Worm (Caenorhabditis elegans): ENCODE results near the gene rfip-1.
A peak's percentile ranks its signal among the peaks of the same experiment; 100 is the strongest.
"Not testable (repeated sequence)": the region's sequence is repeated elsewhere in the genome, so short reads cannot be mapped to it uniquely, and the experiment has no call there.

Gene rfip-1

DNA sequence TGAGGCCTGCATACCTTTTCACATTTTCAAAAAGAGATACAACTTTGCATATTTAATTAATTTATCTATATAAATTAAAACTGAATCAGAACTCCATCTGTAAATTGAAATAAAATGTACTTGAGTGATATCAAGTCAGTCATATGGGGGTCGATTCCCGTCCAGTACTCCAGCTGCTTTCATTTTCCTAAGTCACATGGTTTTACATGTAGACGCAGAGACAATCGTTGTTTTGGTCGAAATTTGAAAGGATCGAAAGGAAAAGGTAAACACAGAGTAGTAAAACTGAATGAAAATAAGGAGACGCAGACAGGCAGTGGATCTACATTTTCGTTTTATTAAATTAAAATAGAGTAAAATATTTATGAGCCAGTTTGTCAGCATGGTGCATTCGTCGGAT lies 10.2 kb upstream of the rfip-1 start:
- TF ChIP-seq ztf-1 (GFP tag; conservative IDR thresholded peaks at IDR 0.05): no peak
- TF ChIP-seq nhr-129 (tag; optimal IDR thresholded peaks at IDR 0.05): peak; percentile 80
- no peak for TF ChIP-seq mab-5 (tag; optimal IDR thresholded peaks at IDR 0.05)
- peak; percentile 46 for TF ChIP-seq C34F6.9 (tag; optimal IDR thresholded peaks at IDR 0.05)
- no peak for TF ChIP-seq R02D3.7 (tag; optimal IDR thresholded peaks at IDR 0.05)
- TF ChIP-seq nhr-25 (tag; optimal IDR thresholded peaks at IDR 0.05): peak; percentile 3
- peak; percentile 64 for TF ChIP-seq sma-9 (GFP tag; optimal IDR thresholded peaks at IDR 0.05)
- no peak for TF ChIP-seq sma-9 (tag; optimal IDR thresholded peaks at IDR 0.05)
- no peak for TF ChIP-seq aly-2 (tag; optimal IDR thresholded peaks at IDR 0.05)
- peak in 1 of 2 experiments; percentile 27 for TF ChIP-seq lsy-2 (tag; optimal IDR thresholded peaks at IDR 0.05)
- no peak for TF ChIP-seq nhr-12 (tag; optimal IDR thresholded peaks at IDR 0.05)
- peak; percentile 36 for TF ChIP-seq sma-3 (GFP tag; optimal IDR thresholded peaks at IDR 0.05)
- TF ChIP-seq blmp-1 (tag; optimal IDR thresholded peaks at IDR 0.05; ENCODE audit: insufficient read depth): peak; percentile 51

DNA sequence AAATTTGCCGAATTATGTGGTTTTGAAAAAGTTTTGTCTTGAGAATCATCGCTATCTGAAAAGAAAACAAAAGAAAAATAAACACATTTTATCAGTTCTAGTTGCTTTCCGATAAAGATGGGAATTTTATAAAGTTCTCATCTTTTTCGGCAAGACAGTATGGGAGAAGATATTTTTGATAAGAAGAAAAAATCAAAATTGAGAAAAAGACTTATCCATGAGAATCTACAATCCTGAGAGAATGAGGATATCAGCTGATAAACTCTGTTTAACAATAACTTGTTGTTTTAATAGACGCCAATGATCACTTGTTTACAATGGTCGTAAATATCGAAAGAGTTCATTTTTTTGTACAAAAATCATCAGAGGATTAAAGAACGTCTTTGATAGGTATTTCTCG lies 8.3 kb upstream of the rfip-1 start, which contains the start of gene F55C12.6:
Gene F55C12.6, minus strand, starts transcription at position 101 of the 400 bp plus-strand sequence.
- TF ChIP-seq F13H6.1 (tag; optimal IDR thresholded peaks at IDR 0.05) (no peak), egl-27 (tag; optimal IDR thresholded peaks at IDR 0.05) (no peak), nhr-237 (tag; optimal IDR thresholded peaks at IDR 0.05) (no peak), nhr-6 (tag; optimal IDR thresholded peaks at IDR 0.05) (no peak), mdl-1 (tag; optimal IDR thresholded peaks at IDR 0.05) (no peak), fos-1 (tag; optimal IDR thresholded peaks at IDR 0.05) (no peak), dmd-4 (tag; optimal IDR thresholded peaks at IDR 0.05) (no peak), Y55F3AM.14 (GFP tag; optimal IDR thresholded peaks at IDR 0.05) (no peak)

DNA sequence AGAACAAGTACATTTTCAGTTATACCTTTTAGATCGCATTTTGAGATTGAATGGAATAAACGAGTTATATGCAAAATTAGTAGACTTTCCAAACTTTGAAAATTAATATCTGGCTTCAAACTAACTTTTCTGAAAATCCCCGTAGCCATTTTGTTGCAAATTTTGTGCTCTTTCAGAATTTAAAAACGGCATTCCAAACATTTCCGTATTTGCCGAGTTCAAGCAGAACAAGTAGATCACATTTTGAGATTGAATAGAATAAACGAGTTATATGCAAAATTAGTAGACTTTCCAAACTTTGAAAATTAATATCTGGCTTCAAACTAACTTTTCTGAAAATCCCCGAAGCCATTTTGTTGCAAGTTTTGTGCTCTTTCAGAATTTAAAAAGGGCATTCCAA lies 7.8 kb upstream of the rfip-1 start, which contains the start of gene F55C12.2:
Gene F55C12.2, plus strand, starts transcription at position 301 of the 400 bp plus-strand sequence.
- not testable (repeated sequence) for TF ChIP-seq egl-27, nhr-25, fos-1 (tag; optimal IDR thresholded peaks at IDR 0.05)

DNA sequence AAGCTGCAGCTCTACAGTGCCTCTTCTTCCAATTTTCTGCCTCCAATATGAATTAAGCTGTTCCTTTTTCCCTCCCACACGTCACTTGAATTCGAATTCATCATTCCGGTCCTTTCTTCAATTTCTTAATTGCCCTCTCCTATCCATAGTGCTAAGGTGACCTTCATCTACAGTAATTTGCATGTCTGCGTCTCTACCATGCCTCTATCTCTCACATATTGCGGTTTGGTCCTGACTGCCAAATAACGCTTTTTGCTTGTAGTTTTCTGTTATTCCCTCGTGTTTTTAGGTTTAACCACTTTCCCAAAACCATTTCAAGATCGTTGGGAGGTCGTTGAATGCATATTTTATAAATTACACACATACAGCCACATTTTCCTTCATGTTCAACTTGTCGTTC lies 3.7 kb upstream of the rfip-1 start:
- TF ChIP-seq F13H6.1 (tag; optimal IDR thresholded peaks at IDR 0.05) (no peak), ztf-11 (tag; optimal IDR thresholded peaks at IDR 0.05) (no peak), egl-27 (tag; optimal IDR thresholded peaks at IDR 0.05) (no peak), nhr-12 (tag; optimal IDR thresholded peaks at IDR 0.05) (no peak), Y55F3AM.14 (GFP tag; optimal IDR thresholded peaks at IDR 0.05) (no peak), elt-3 (tag; optimal IDR thresholded peaks at IDR 0.05) (no peak), ama-1 (optimal IDR thresholded peaks at IDR 0.05) (no peak), nhr-25 (tag; optimal IDR thresholded peaks at IDR 0.05) (peak; percentile 72), lsy-2 (tag; optimal IDR thresholded peaks at IDR 0.05) (peak in 1 of 2 experiments; percentile 10), unc-39 (tag; optimal IDR thresholded peaks at IDR 0.05) (no peak), lin-39 (tag; optimal IDR thresholded peaks at IDR 0.05) (no peak), ceh-16 (tag; optimal IDR thresholded peaks at IDR 0.05) (peak; percentile 3), ztf-1 (GFP tag; conservative IDR thresholded peaks at IDR 0.05) (no peak), C34F6.9 (tag; optimal IDR thresholded peaks at IDR 0.05) (peak; percentile 22)

DNA sequence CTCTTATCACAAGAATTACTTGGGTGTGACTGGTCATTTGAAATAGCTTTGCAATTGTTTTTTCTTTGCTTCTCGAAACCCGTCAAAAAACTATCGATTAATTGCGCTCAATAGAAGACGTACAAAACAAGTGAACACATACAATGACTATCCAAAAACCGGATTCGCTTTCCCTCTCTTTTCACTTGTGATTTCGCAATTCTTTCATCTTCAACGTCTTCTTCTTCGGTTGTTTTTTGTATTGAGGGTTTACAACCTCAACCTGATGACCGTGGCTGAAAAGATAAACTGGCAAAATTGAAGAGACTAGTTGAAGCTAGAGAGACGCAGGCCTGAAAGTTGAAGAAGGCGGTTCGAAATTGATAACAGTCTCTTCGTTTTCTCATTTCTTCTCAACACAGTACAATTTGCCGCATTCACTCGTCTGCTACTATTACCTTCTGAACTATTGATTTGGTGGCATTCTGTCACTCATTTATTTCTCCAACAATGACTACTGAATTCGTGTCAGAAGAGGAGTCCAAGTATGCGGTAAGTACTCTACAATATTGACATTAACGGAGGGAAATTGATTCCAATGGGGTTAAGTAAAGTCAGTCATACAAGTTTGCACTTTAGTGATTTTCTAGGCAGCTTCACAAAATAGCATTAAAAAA lies 1.7 kb downstream of the rfip-1 start:
- TF ChIP-seq elt-3 (tag; optimal IDR thresholded peaks at IDR 0.05) (no peak), ZK546.5 (tag; optimal IDR thresholded peaks at IDR 0.05) (no peak), sem-4 (tag; optimal IDR thresholded peaks at IDR 0.05) (no peak), dmd-4 (tag; optimal IDR thresholded peaks at IDR 0.05) (no peak), mab-5 (tag; optimal IDR thresholded peaks at IDR 0.05) (no peak), alr-1 (tag; optimal IDR thresholded peaks at IDR 0.05) (no peak), nhr-77 (tag; optimal IDR thresholded peaks at IDR 0.05) (no peak), elt-1 (tag; optimal IDR thresholded peaks at IDR 0.05) (no peak), Y55F3AM.14 (GFP tag; optimal IDR thresholded peaks at IDR 0.05) (no peak), sma-3 (GFP tag; optimal IDR thresholded peaks at IDR 0.05) (peak; percentile 18), unc-62 (GFP tag; optimal IDR thresholded peaks at IDR 0.05) (no peak), lin-39 (tag; optimal IDR thresholded peaks at IDR 0.05) (no peak), ztf-11 (tag; optimal IDR thresholded peaks at IDR 0.05) (no peak), nhr-25 (tag; optimal IDR thresholded peaks at IDR 0.05) (peak; percentile 91), nhr-129 (tag; optimal IDR thresholded peaks at IDR 0.05) (peak; percentile 31), C34F6.9 (tag; optimal IDR thresholded peaks at IDR 0.05) (peak; percentile 9), unc-55 (GFP tag; optimal IDR thresholded peaks at IDR 0.05) (no peak), F13H6.1 (tag; optimal IDR thresholded peaks at IDR 0.05) (peak; percentile 18), unc-39 (tag; optimal IDR thresholded peaks at IDR 0.05) (no peak), ceh-82 (tag; optimal IDR thresholded peaks at IDR 0.05) (no peak), gmeb-1 (tag; optimal IDR thresholded peaks at IDR 0.05) (no peak), lin-11 (tag; optimal IDR thresholded peaks at IDR 0.05) (no peak), skn-1 (tag; optimal IDR thresholded peaks at IDR 0.05) (no peak), zag-1 (tag; optimal IDR thresholded peaks at IDR 0.05) (no peak), snpc-4 (tag; optimal IDR thresholded peaks at IDR 0.05) (no peak), aly-2 (tag; optimal IDR thresholded peaks at IDR 0.05) (no peak), lsy-2 (tag; optimal IDR thresholded peaks at IDR 0.05) (peak in 1 of 2 experiments; percentile 27), mbf-1 (tag; optimal IDR thresholded peaks at IDR 0.05) (no peak), nhr-237 (tag; optimal IDR thresholded peaks at IDR 0.05) (no peak), ztf-4 (tag; optimal IDR thresholded peaks at IDR 0.05) (peak; percentile 2), mdl-1 (tag; optimal IDR thresholded peaks at IDR 0.05) (no peak)
